Worm (Caenorhabditis elegans) whole organism, young adult: Measurements from ENCODE around the gene C39B5.6.

Source experiments
- B0035.1 ChIP-seq: sonication (generic microtip); optimal IDR thresholded peaks from 2 replicates; lab custom pipeline; 2016; ENCODE audit warnings: missing genetic modification characterization, mild to moderate bottlenecking, missing compliant biosample characterization, missing genotype, missing genetic modification reagents
- C17E4.6 ChIP-seq: fragments of 200-800 bp; sonication (Bioruptor generic); IDR thresholded peaks from 2 replicates; pipeline ENCODE4 v1.3.6; 2022; ENCODE audit warnings: missing genetic modification reagents, missing genetic modification characterization, missing compliant biosample characterization
- D2030.7 ChIP-seq: fragments of 200-800 bp; sonication (Bioruptor generic); IDR thresholded peaks from 2 replicates; pipeline ENCODE4 v1.3.6; 2022; ENCODE audit warnings: missing genetic modification reagents, missing genetic modification characterization, missing compliant biosample characterization
- F10E7.11 ChIP-seq: sonication (generic microtip); optimal IDR thresholded peaks from 2 replicates; lab custom pipeline; 2017; ENCODE audit warnings: mild to moderate bottlenecking, missing genetic modification characterization, moderate library complexity, missing compliant biosample characterization
- F23B12.7 ChIP-seq: sonication (generic microtip); optimal IDR thresholded peaks from 2 replicates; lab custom pipeline; 2017; ENCODE audit warnings: missing genetic modification characterization, mild to moderate bottlenecking, missing compliant biosample characterization, antibody characterized with exemption, moderate library complexity; ENCODE audit not compliant: insufficient read depth
- F33H1.4 ChIP-seq: fragments of 200-800 bp; sonication (Bioruptor generic); IDR thresholded peaks from 2 replicates; pipeline ENCODE4 v1.3.6; 2022; ENCODE audit warnings: missing genetic modification reagents, missing genetic modification characterization, missing compliant biosample characterization
- F52B5.7 ChIP-seq: sonication (generic microtip); optimal IDR thresholded peaks from 2 replicates; lab custom pipeline; 2016; ENCODE audit warnings: mild to moderate bottlenecking, missing genetic modification characterization, missing compliant biosample characterization
- F55B11.4 ChIP-seq: sonication (generic microtip); optimal IDR thresholded peaks from 2 replicates; lab custom pipeline; 2016; ENCODE audit warnings: missing compliant biosample characterization, missing genetic modification characterization, borderline replicate concordance; ENCODE audit not compliant: insufficient read depth
- F57C9.4 ChIP-seq: sonication (generic microtip); optimal IDR thresholded peaks from 2 replicates; lab custom pipeline; 2017; ENCODE audit warnings: mild to moderate bottlenecking, missing genetic modification characterization, missing compliant biosample characterization
- K11D2.4 ChIP-seq: fragments of 200-800 bp; sonication (Bioruptor generic); IDR thresholded peaks from 2 replicates; pipeline ENCODE4 v1.3.6; 2022; ENCODE audit warnings: missing genetic modification reagents, missing genetic modification characterization, missing compliant biosample characterization
- Y53F4B.3 ChIP-seq: fragments of 200-800 bp; sonication (Bioruptor generic); IDR thresholded peaks from 2 replicates; pipeline ENCODE4 v1.3.6; 2022; ENCODE audit warnings: missing genetic modification reagents, missing genetic modification characterization, missing compliant biosample characterization
- Y53G8AR.9 ChIP-seq: fragments of 200-800 bp; sonication (Bioruptor generic); conservative IDR thresholded peaks from 2 replicates; pipeline ENCODE4 v1.3.6; 2022; ENCODE audit warnings: missing genetic modification reagents, missing genetic modification characterization, missing compliant biosample characterization
- Y67H2A.10 ChIP-seq: fragments of 200-800 bp; sonication (Bioruptor generic); conservative IDR thresholded peaks from 2 replicates; pipeline ENCODE4 v1.3.6; 2022; ENCODE audit warnings: missing genetic modification reagents, missing genetic modification characterization, missing compliant biosample characterization
- Y79H2A.3 ChIP-seq: fragments of 200-800 bp; sonication (Bioruptor generic); conservative IDR thresholded peaks from 2 replicates; pipeline ENCODE4 v1.3.6; 2022; ENCODE audit warnings: missing genetic modification reagents, missing genetic modification characterization, missing compliant biosample characterization
- akir-1 ChIP-seq: fragments of 200-800 bp; sonication (Bioruptor generic); optimal IDR thresholded peaks from 2 replicates; lab custom pipeline; 2018; ENCODE audit warnings: mild to moderate bottlenecking, missing genetic modification characterization, moderate library complexity, missing compliant biosample characterization
- ama-1 ChIP-seq, 3 experiments: fragments of 150-350 bp in 1 of 3; sonication (generic microtip) in 2 of 3; optimal IDR thresholded peaks; 2 replicates each; lab custom pipeline; 2014 to 2018; ENCODE audit warnings: missing biosample characterization in 2 of 3, missing genetic modification characterization in 2 of 3, missing genetic modification reagents in 2 of 3
- atf-7 ChIP-seq: sonication (generic microtip); optimal IDR thresholded peaks from 2 replicates; lab custom pipeline; 2017; ENCODE audit warnings: mild to moderate bottlenecking, missing genetic modification characterization, missing compliant biosample characterization
- attf-6 ChIP-seq: fragments of 200-800 bp; sonication (Bioruptor generic); IDR thresholded peaks from 2 replicates; pipeline ENCODE4 v1.3.6; 2022; ENCODE audit warnings: missing genetic modification reagents, missing genetic modification characterization, missing compliant biosample characterization
- bed-2 ChIP-seq: fragments of 200-800 bp; sonication (Bioruptor generic); IDR thresholded peaks from 2 replicates; pipeline ENCODE4 v1.3.6; 2022; ENCODE audit warnings: missing genetic modification reagents, missing genetic modification characterization, missing compliant biosample characterization
- ccch-3 ChIP-seq: fragments of 200-800 bp; sonication (Bioruptor generic); optimal IDR thresholded peaks from 2 replicates; lab custom pipeline; 2018; ENCODE audit warnings: mild to moderate bottlenecking, missing genetic modification characterization, missing compliant biosample characterization
- chd-7 ChIP-seq: sonication (generic microtip); optimal IDR thresholded peaks from 2 replicates; lab custom pipeline; 2016; ENCODE audit warnings: mild to moderate bottlenecking, missing genetic modification characterization, moderate library complexity, missing compliant biosample characterization
- dox-1 ChIP-seq: fragments of 200-800 bp; sonication (Bioruptor generic); IDR thresholded peaks from 2 replicates; pipeline ENCODE4 v1.3.6; 2022; ENCODE audit warnings: missing genetic modification reagents, missing genetic modification characterization, missing compliant biosample characterization
- dpff-1 ChIP-seq: sonication (generic microtip); optimal IDR thresholded peaks from 2 replicates; lab custom pipeline; 2017; ENCODE audit warnings: mild to moderate bottlenecking, missing genetic modification characterization, missing compliant biosample characterization
- dpl-1 ChIP-seq: fragments of 150-350 bp; optimal IDR thresholded peaks from 2 replicates; lab custom pipeline; 2014; ENCODE audit warnings: missing biosample characterization, missing genetic modification reagents, missing genetic modification characterization
- efl-1 ChIP-seq: fragments of 150-350 bp; optimal IDR thresholded peaks from 2 replicates; lab custom pipeline; 2014; ENCODE audit warnings: missing biosample characterization, missing genetic modification reagents, missing genetic modification characterization
- ekl-4 ChIP-seq: fragments of 200-800 bp; sonication (Bioruptor generic); IDR thresholded peaks from 2 replicates; pipeline ENCODE4 v1.3.6; 2022; ENCODE audit warnings: missing genetic modification reagents, missing genetic modification characterization, missing compliant biosample characterization
- fkh-3 ChIP-seq: sonication (generic microtip); optimal IDR thresholded peaks from 2 replicates; lab custom pipeline; 2016; ENCODE audit warnings: mild to moderate bottlenecking, missing genetic modification characterization, missing compliant biosample characterization
- hlh-26 ChIP-seq: fragments of 200-800 bp; sonication (Bioruptor generic); conservative IDR thresholded peaks from 2 replicates; pipeline ENCODE4 v1.3.6; 2022; ENCODE audit warnings: missing genetic modification reagents, missing genetic modification characterization, missing compliant biosample characterization
- lag-1 ChIP-seq: fragments of 200-800 bp; sonication (Bioruptor generic); IDR thresholded peaks from 2 replicates; pipeline ENCODE4 v1.3.6; 2022; ENCODE audit warnings: missing genetic modification reagents, missing genetic modification characterization, missing compliant biosample characterization
- lin-26 ChIP-seq: fragments of 200-800 bp; sonication (Bioruptor generic); IDR thresholded peaks from 2 replicates; pipeline ENCODE4 v1.3.6; 2022; ENCODE audit warnings: missing genetic modification reagents, missing genetic modification characterization, missing compliant biosample characterization
- lin-35 ChIP-seq, 3 experiments: fragments of 150-350 bp in 2 of 3; sonication (generic microtip) in 1 of 3; optimal IDR thresholded peaks; 2 replicates each; lab custom pipeline; 2014 to 2018; ENCODE audit warnings: missing biosample characterization in 3 of 3, missing genetic modification characterization in 3 of 3, missing genetic modification reagents in 3 of 3
- lir-1 ChIP-seq: fragments of 200-800 bp; sonication (Bioruptor generic); conservative IDR thresholded peaks from 2 replicates; pipeline ENCODE4 v1.3.6; 2022; ENCODE audit warnings: missing genetic modification reagents, missing genetic modification characterization, missing compliant biosample characterization
- lsy-27 ChIP-seq: sonication (generic microtip); optimal IDR thresholded peaks from 2 replicates; lab custom pipeline; 2017; ENCODE audit warnings: missing genetic modification characterization, mild to moderate bottlenecking, missing compliant biosample characterization, antibody characterized with exemption, missing genotype, borderline replicate concordance; ENCODE audit not compliant: insufficient read depth
- mcd-1 ChIP-seq: fragments of 200-800 bp; sonication (Bioruptor generic); IDR thresholded peaks from 2 replicates; pipeline ENCODE4 v1.3.6; 2022; ENCODE audit warnings: missing genetic modification reagents, missing genetic modification characterization, missing compliant biosample characterization
- mes-4 ChIP-seq: sonication (generic microtip); optimal IDR thresholded peaks from 2 replicates; lab custom pipeline; 2016; ENCODE audit warnings: missing genotype, missing genetic modification characterization, missing compliant biosample characterization
- mxl-1 ChIP-seq: sonication (generic microtip); optimal IDR thresholded peaks from 2 replicates; lab custom pipeline; 2016; ENCODE audit warnings: missing genetic modification characterization, missing compliant biosample characterization
- nfya-1 ChIP-seq: sonication (generic microtip); optimal IDR thresholded peaks from 2 replicates; lab custom pipeline; 2017; ENCODE audit warnings: antibody characterized with exemption, missing compliant biosample characterization, missing genetic modification characterization, borderline replicate concordance; ENCODE audit not compliant: insufficient read depth
- nfyb-1 ChIP-seq: fragments of 200-800 bp; sonication (Bioruptor generic); IDR thresholded peaks from 2 replicates; pipeline ENCODE4 v1.3.6; 2022; ENCODE audit warnings: missing genetic modification reagents, missing genetic modification characterization, missing compliant biosample characterization
- nhr-120 ChIP-seq: fragments of 200-800 bp; sonication (Bioruptor generic); IDR thresholded peaks from 2 replicates; pipeline ENCODE4 v1.3.6; 2022; ENCODE audit warnings: missing genetic modification characterization, missing compliant biosample characterization
- nhr-179 ChIP-seq: sonication (generic microtip); optimal IDR thresholded peaks from 2 replicates; lab custom pipeline; 2016; ENCODE audit warnings: mild to moderate bottlenecking, missing genetic modification characterization, missing compliant biosample characterization
- nhr-27 ChIP-seq: fragments of 200-800 bp; sonication (Bioruptor generic); optimal IDR thresholded peaks from 2 replicates; lab custom pipeline; 2018; ENCODE audit warnings: mild to moderate bottlenecking, missing genetic modification characterization, moderate library complexity, missing compliant biosample characterization
- nhr-80 ChIP-seq: sonication (generic microtip); optimal IDR thresholded peaks from 2 replicates; lab custom pipeline; 2016; ENCODE audit warnings: missing genetic modification characterization, missing compliant biosample characterization
- rcor-1 ChIP-seq: fragments of 200-800 bp; sonication (Bioruptor generic); IDR thresholded peaks from 2 replicates; pipeline ENCODE4 v1.3.6; 2022; ENCODE audit warnings: missing genetic modification reagents, missing genetic modification characterization, missing compliant biosample characterization
- sea-2 ChIP-seq: fragments of 200-800 bp; sonication (Bioruptor generic); IDR thresholded peaks from 2 replicates; pipeline ENCODE4 v1.3.6; 2022; ENCODE audit warnings: missing genetic modification characterization, missing compliant biosample characterization
- tlf-1 ChIP-seq: fragments of 200-800 bp; sonication (Bioruptor generic); optimal IDR thresholded peaks from 2 replicates; lab custom pipeline; 2018; ENCODE audit warnings: mild to moderate bottlenecking, missing genetic modification characterization, missing compliant biosample characterization
- zfh-2 ChIP-seq: fragments of 200-800 bp; sonication (Bioruptor generic); conservative IDR thresholded peaks from 2 replicates; pipeline ENCODE4 v1.3.6; 2022; ENCODE audit warnings: missing genetic modification reagents, missing genetic modification characterization, missing compliant biosample characterization
- zim-3 ChIP-seq: sonication (generic microtip); optimal IDR thresholded peaks from 2 replicates; lab custom pipeline; 2017; ENCODE audit warnings: mild to moderate bottlenecking, missing genetic modification characterization, moderate library complexity, missing compliant biosample characterization

The C39B5.6 gene

DNA sequence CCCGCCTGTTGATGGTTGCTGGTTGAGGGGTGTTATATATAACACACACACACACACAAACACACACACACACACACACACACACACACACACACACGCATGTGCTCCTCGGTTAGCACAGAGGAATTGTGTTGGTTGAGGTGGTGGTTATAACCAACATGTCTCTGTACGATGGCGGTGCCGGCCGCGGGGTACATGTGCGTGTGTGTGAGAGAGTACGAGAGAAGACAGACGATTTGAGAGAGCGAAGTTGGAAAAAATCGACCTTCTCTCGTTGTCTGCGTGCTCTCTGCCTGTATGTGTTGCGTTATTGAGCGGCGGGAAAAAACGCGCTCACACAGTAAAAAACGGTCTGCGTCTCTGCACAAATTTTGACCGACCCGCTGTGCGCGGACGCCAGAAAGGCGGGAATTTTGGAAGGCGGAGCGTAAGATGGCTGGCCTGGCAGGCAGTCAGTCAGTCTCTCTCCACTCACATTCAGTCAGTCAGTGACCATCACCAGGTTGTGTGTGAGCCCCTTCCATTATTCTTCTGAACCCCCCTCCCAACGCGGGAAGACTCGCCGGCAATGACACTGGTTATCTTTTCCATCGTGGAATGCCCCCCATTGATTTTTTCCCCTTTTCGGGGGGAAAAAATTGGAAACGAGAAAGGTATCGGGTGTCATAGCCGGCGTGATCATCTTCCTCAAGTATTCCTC is 25.8 kb upstream of the C39B5.6 start (continued):
- no peak for TF ChIP-seq nhr-179
- peak; percentile 58 for TF ChIP-seq dpl-1 (GFP tag; lab: Kevin White, UChicago)
- no peak for TF ChIP-seq zim-3
- TF ChIP-seq akir-1 (GFP tag; lab: Kevin White, UChicago) = no peak
- TF ChIP-seq F57C9.4 = no peak
- no peak for TF ChIP-seq Y79H2A.3 (GFP tag; lab: Robert Waterston, UW)
- peak; percentile 50 for TF ChIP-seq F33H1.4 (GFP tag; lab: Robert Waterston, UW)
- TF ChIP-seq ama-1 (optimal IDR thresholded peaks at IDR 0.05; lab: Kevin White, UChicago) = peak; percentile 95
- no peak for TF ChIP-seq ama-1 (GFP tag; optimal IDR thresholded peaks at IDR 0.05; lab: Kevin White, UChicago)
- TF ChIP-seq dpff-1 (tag; lab: Kevin White, UChicago) = no peak
- TF ChIP-seq sea-2 (GFP tag; lab: Robert Waterston, UW) = no peak
- peak; percentile 35 for TF ChIP-seq F23B12.7 (tag; lab: Kevin White, UChicago)
- TF ChIP-seq attf-6 (GFP tag; lab: Robert Waterston, UW) = no peak
- no peak for TF ChIP-seq nhr-27 (tag; lab: Kevin White, UChicago)
- TF ChIP-seq B0035.1 (tag; lab: Kevin White, UChicago) = no peak
- no peak for TF ChIP-seq Y53G8AR.9
- peak; percentile 85 for TF ChIP-seq efl-1
- TF ChIP-seq bed-2 (GFP tag; lab: Robert Waterston, UW) = no peak
- TF ChIP-seq nfyb-1 (GFP tag; lab: Robert Waterston, UW) = peak; percentile 60; the same call in 1 of the 2 replicates
- TF ChIP-seq hlh-26 (GFP tag; lab: Robert Waterston, UW) = no peak
- TF ChIP-seq mes-4 (tag; lab: Kevin White, UChicago) = no peak
- TF ChIP-seq atf-7 (tag; lab: Kevin White, UChicago) = peak; percentile 54
- no peak for TF ChIP-seq nfya-1 (tag; lab: Kevin White, UChicago)
- TF ChIP-seq nhr-80 (tag; lab: Kevin White, UChicago) = peak; percentile 88
- TF ChIP-seq F52B5.7 = no peak
- no peak for TF ChIP-seq lag-1 (GFP tag; lab: Robert Waterston, UW)
- peak; percentile 54; the same call in 1 of the 2 replicates for TF ChIP-seq ekl-4
- peak; percentile 53 for TF ChIP-seq rcor-1 (GFP tag; lab: Robert Waterston, UW)
- no peak for TF ChIP-seq Y53F4B.3 (GFP tag; lab: Robert Waterston, UW)
- no peak for TF ChIP-seq fkh-3 (tag; lab: Kevin White, UChicago)
- TF ChIP-seq ccch-3 (GFP tag; lab: Kevin White, UChicago) = no peak
- TF ChIP-seq Y67H2A.10 (GFP tag; lab: Robert Waterston, UW) = peak; percentile 66; the same call in 1 of the 2 replicates
- peak; percentile 73 for TF ChIP-seq lin-26
- TF ChIP-seq F10E7.11 = no peak
- no peak for TF ChIP-seq lsy-27 (tag; lab: Kevin White, UChicago)
- no peak for TF ChIP-seq C17E4.6 (GFP tag; lab: Robert Waterston, UW)
- TF ChIP-seq lin-35 (GFP tag; optimal IDR thresholded peaks at IDR 0.05; lab: Kevin White, UChicago) = no peak
- TF ChIP-seq D2030.7 (GFP tag; lab: Robert Waterston, UW) = peak; percentile 84
- TF ChIP-seq chd-7 (tag; lab: Kevin White, UChicago) = peak; percentile 47
- TF ChIP-seq mxl-1 = no peak
- peak; percentile 58; the same call in 1 of the 2 replicates for TF ChIP-seq K11D2.4 (GFP tag; lab: Robert Waterston, UW)
- TF ChIP-seq lir-1 (GFP tag; lab: Robert Waterston, UW) = peak; percentile 90
- peak; percentile 61 for TF ChIP-seq mcd-1
- TF ChIP-seq tlf-1 (GFP tag; lab: Kevin White, UChicago) = peak; percentile 36
- TF ChIP-seq F55B11.4 (tag; lab: Kevin White, UChicago) = no peak
- TF ChIP-seq nhr-120 (GFP tag; lab: Robert Waterston, UW) = no peak
- TF ChIP-seq dox-1 = peak; percentile 85
- TF ChIP-seq zfh-2 (GFP tag; lab: Robert Waterston, UW) = peak; percentile 96
